Worm (Caenorhabditis elegans) whole organism, L2 larva: Measurements from ENCODE around the gene Y50D4C.5.

ENCODE experiments used
- ceh-82 ChIP-seq: fragments of 150-350 bp; optimal IDR thresholded peaks from 2 replicates; lab custom pipeline; 2014; ENCODE audit warnings: missing biosample characterization, missing genetic modification characterization
- egl-27 ChIP-seq: sonication (generic microtip); optimal IDR thresholded peaks from 3 replicates; lab custom pipeline; 2017; ENCODE audit warnings: missing biosample characterization, missing genetic modification reagents, missing genetic modification characterization
- elt-3 ChIP-seq: sonication (generic microtip); optimal IDR thresholded peaks from 2 replicates; lab custom pipeline; 2017; ENCODE audit warnings: missing biosample characterization, missing genetic modification characterization
- gmeb-1 ChIP-seq: fragments of 150-350 bp; optimal IDR thresholded peaks from 2 replicates; lab custom pipeline; 2014; ENCODE audit warnings: missing biosample characterization, missing genetic modification characterization
- nhr-21 ChIP-seq: fragments of 150-350 bp; optimal IDR thresholded peaks from 2 replicates; lab custom pipeline; 2014; ENCODE audit warnings: missing biosample characterization, missing genetic modification characterization
- nhr-237 ChIP-seq: fragments of 150-350 bp; optimal IDR thresholded peaks from 2 replicates; lab custom pipeline; 2014; ENCODE audit warnings: missing biosample characterization, missing genetic modification characterization
- nhr-77 ChIP-seq: fragments of 150-350 bp; optimal IDR thresholded peaks from 2 replicates; lab custom pipeline; 2014; ENCODE audit warnings: missing biosample characterization, missing genetic modification characterization
- peb-1 ChIP-seq: fragments of 150-350 bp; optimal IDR thresholded peaks from 2 replicates; lab custom pipeline; 2014; ENCODE audit warnings: missing biosample characterization, missing genetic modification characterization
- skn-1 ChIP-seq: sonication (generic microtip); optimal IDR thresholded peaks from 2 replicates; lab custom pipeline; 2017; ENCODE audit warnings: missing biosample characterization, missing genetic modification characterization
- snpc-4 ChIP-seq: fragments of 150-350 bp; optimal IDR thresholded peaks from 2 replicates; lab custom pipeline; 2014; ENCODE audit warnings: missing biosample characterization, missing genetic modification characterization
- unc-62 ChIP-seq: fragments of 150-350 bp; optimal IDR thresholded peaks from 2 replicates; lab custom pipeline; 2014; ENCODE audit warnings: missing biosample characterization, missing genetic modification reagents, missing genetic modification characterization
- ztf-1 ChIP-seq: fragments of 200-800 bp; sonication (Bioruptor generic); conservative IDR thresholded peaks from 2 replicates; pipeline ENCODE4 v1.3.6; 2022; ENCODE audit warnings: missing genetic modification characterization, missing compliant biosample characterization
- ztf-4 ChIP-seq: fragments of 150-350 bp; optimal IDR thresholded peaks from 2 replicates; lab custom pipeline; 2014; ENCODE audit warnings: missing biosample characterization, missing genetic modification characterization

- no peak for TF ChIP-seq nhr-237 (tag; lab: Kevin White, UChicago)
- TF ChIP-seq unc-62 (GFP tag; lab: Kevin White, UChicago), result no peak
- TF ChIP-seq snpc-4 (tag; lab: Kevin White, UChicago), result no peak
- TF ChIP-seq nhr-77, result no peak
- TF ChIP-seq gmeb-1 (tag; lab: Kevin White, UChicago), result no peak
- TF ChIP-seq ztf-1 (GFP tag; lab: Robert Waterston, UW), result no peak
- peak; percentile 4 for TF ChIP-seq nhr-21 (tag; lab: Kevin White, UChicago)
- peak; percentile 35 for TF ChIP-seq ztf-4 (tag; lab: Kevin White, UChicago)
- TF ChIP-seq elt-3 (tag; lab: Kevin White, UChicago), result no peak
- no peak for TF ChIP-seq peb-1 (tag; lab: Kevin White, UChicago)
- TF ChIP-seq ceh-82 (tag; lab: Kevin White, UChicago), result no peak
- peak; percentile 38 for TF ChIP-seq egl-27 (tag; lab: Kevin White, UChicago)
- no peak for TF ChIP-seq skn-1
These were observed 23.8 kb downstream of the Y50D4C.5 start for ce11 chrV:979698-980097.
